Fruit fly (Drosophila melanogaster) whole organism, embryonic: ENCODE results near the gene aqz.
A peak's percentile ranks its signal among the peaks of the same experiment; 100 is the strongest.

ENCODE experiments used
- ATbp ChIP-seq: fragments of 200-800 bp; sonication (Bioruptor generic); optimal IDR thresholded peaks from 2 replicates; lab custom pipeline; 2017; ENCODE audit warnings: missing biosample characterization, mild to moderate bottlenecking, missing genetic modification characterization, missing genetic modification reagents
- Atf-2 ChIP-seq: fragments of 200-800 bp; sonication (Bioruptor generic); optimal IDR thresholded peaks from 2 replicates; lab custom pipeline; 2016; ENCODE audit warnings: missing biosample characterization, missing genetic modification characterization
- Atf6 ChIP-seq: fragments of 200-800 bp; sonication (Bioruptor generic); IDR thresholded peaks from 2 replicates; pipeline ENCODE4 v1.3.6; 2022; ENCODE audit warnings: missing biosample characterization, missing genetic modification characterization
- C15 ChIP-seq: fragments of 200-800 bp; sonication (Bioruptor generic); IDR thresholded peaks from 3 replicates; pipeline ENCODE4 v1.3.6; 2022; ENCODE audit warnings: missing biosample characterization, missing genetic modification characterization
- CG10147 ChIP-seq: fragments of 200-800 bp; sonication (Bioruptor generic); optimal IDR thresholded peaks from 2 replicates; lab custom pipeline; 2019; ENCODE audit warnings: missing biosample characterization, mild to moderate bottlenecking, missing genetic modification characterization, moderate library complexity
- CG12104 ChIP-seq: fragments of 200-800 bp; sonication (Bioruptor generic); optimal IDR thresholded peaks from 3 replicates; lab custom pipeline; 2016; ENCODE audit warnings: missing biosample characterization, missing genetic modification characterization
- CG13296 ChIP-seq: fragments of 200-800 bp; sonication (Bioruptor generic); optimal IDR thresholded peaks from 3 replicates; lab custom pipeline; 2018; ENCODE audit warnings: missing biosample characterization, mild to moderate bottlenecking, missing genetic modification characterization
- CG13424 ChIP-seq: fragments of 200-800 bp; sonication (Bioruptor generic); optimal IDR thresholded peaks from 2 replicates; lab custom pipeline; 2019; ENCODE audit warnings: missing biosample characterization, mild to moderate bottlenecking, missing genetic modification characterization, moderate library complexity
- CG13775 ChIP-seq: fragments of 200-800 bp; sonication (Bioruptor generic); optimal IDR thresholded peaks from 3 replicates; lab custom pipeline; 2017; ENCODE audit warnings: missing biosample characterization, mild to moderate bottlenecking, missing genetic modification characterization
- CG14050 ChIP-seq: fragments of 200-800 bp; sonication (Bioruptor generic); IDR thresholded peaks from 3 replicates; pipeline ENCODE4 v1.3.6; 2022; ENCODE audit warnings: missing biosample characterization, missing genetic modification characterization
- CG14441 ChIP-seq: fragments of 200-800 bp; sonication (Bioruptor generic); IDR thresholded peaks from 2 replicates; pipeline ENCODE4 v1.3.6; 2022; ENCODE audit warnings: missing biosample characterization, missing genetic modification characterization
- CG14667 ChIP-seq: fragments of 200-800 bp; sonication (Bioruptor generic); IDR thresholded peaks from 2 replicates; pipeline ENCODE4 v1.3.6; 2022; ENCODE audit warnings: missing biosample characterization, missing genetic modification characterization
- CG15011 ChIP-seq: fragments of 200-800 bp; sonication (Bioruptor generic); optimal IDR thresholded peaks from 3 replicates; lab custom pipeline; 2018; ENCODE audit warnings: missing biosample characterization, mild to moderate bottlenecking, missing genetic modification characterization
- CG1603 ChIP-seq: fragments of 200-800 bp; sonication (Bioruptor generic); optimal IDR thresholded peaks from 2 replicates; lab custom pipeline; 2019; ENCODE audit warnings: missing biosample characterization, mild to moderate bottlenecking, missing genetic modification characterization, moderate library complexity
- CG17612 ChIP-seq: fragments of 200-800 bp; sonication (Bioruptor generic); IDR thresholded peaks from 2 replicates; pipeline ENCODE4 v1.3.6; 2022; ENCODE audit warnings: missing biosample characterization, missing genetic modification characterization
- CG2120 ChIP-seq: fragments of 200-800 bp; sonication (Bioruptor generic); optimal IDR thresholded peaks from 3 replicates; lab custom pipeline; 2016; ENCODE audit warnings: missing biosample characterization, missing genetic modification characterization
- CG31441 ChIP-seq: fragments of 200-800 bp; sonication (Bioruptor generic); IDR thresholded peaks from 2 replicates; pipeline ENCODE4 v1.3.6; 2022; ENCODE audit warnings: missing biosample characterization, missing genetic modification characterization
- CG43689 ChIP-seq: fragments of 200-800 bp; sonication (Bioruptor generic); IDR thresholded peaks from 2 replicates; pipeline ENCODE4 v1.3.6; 2022; ENCODE audit warnings: missing biosample characterization, missing genetic modification characterization
- CG6854 ChIP-seq: fragments of 200-800 bp; sonication (Bioruptor generic); optimal IDR thresholded peaks from 3 replicates; lab custom pipeline; 2017; ENCODE audit warnings: missing biosample characterization, mild to moderate bottlenecking, missing genetic modification characterization
- CG9609 ChIP-seq: fragments of 200-800 bp; sonication (Bioruptor generic); optimal IDR thresholded peaks from 3 replicates; lab custom pipeline; 2016; ENCODE audit warnings: missing biosample characterization, missing genetic modification characterization
- CTCF ChIP-seq: fragments of 200-800 bp; sonication (Bioruptor generic); optimal IDR thresholded peaks from 2 replicates; lab custom pipeline; 2017; ENCODE audit warnings: missing biosample characterization, mild to moderate bottlenecking, missing genetic modification characterization, moderate library complexity
- D19B ChIP-seq: fragments of 200-800 bp; sonication (Bioruptor generic); optimal IDR thresholded peaks from 2 replicates; lab custom pipeline; 2017; ENCODE audit warnings: missing biosample characterization, mild to moderate bottlenecking, missing genetic modification characterization
- Dfd ChIP-seq, 2 experiments: fragments of >200 bp; optimal IDR thresholded peaks; 2 replicates each; lab custom pipeline; 2017; ENCODE audit warnings: missing biosample characterization in 2 of 2, missing genetic modification characterization in 2 of 2
- Fer2 ChIP-seq: fragments of 200-800 bp; sonication (Bioruptor generic); optimal IDR thresholded peaks from 2 replicates; lab custom pipeline; 2018; ENCODE audit warnings: missing biosample characterization, mild to moderate bottlenecking, missing genetic modification characterization, moderate library complexity
- HmgD ChIP-seq: fragments of 200-800 bp; sonication (Bioruptor generic); optimal IDR thresholded peaks from 3 replicates; lab custom pipeline; 2016; ENCODE audit warnings: missing biosample characterization, missing genetic modification characterization
- Hr3 ChIP-seq: fragments of 200-800 bp; sonication (Bioruptor generic); optimal IDR thresholded peaks from 3 replicates; lab custom pipeline; 2016; ENCODE audit warnings: missing biosample characterization, missing genetic modification characterization
- Jarid2 ChIP-seq: fragments of 200-800 bp; sonication (Bioruptor generic); optimal IDR thresholded peaks from 3 replicates; lab custom pipeline; 2017; ENCODE audit warnings: mild to moderate bottlenecking, missing biosample characterization, missing genetic modification reagents, missing genetic modification characterization
- Kr ChIP-seq: fragments of 200-800 bp; sonication (Bioruptor generic); optimal IDR thresholded peaks from 2 replicates; lab custom pipeline; 2017; ENCODE audit warnings: missing biosample characterization, mild to moderate bottlenecking, missing genetic modification characterization
- Max ChIP-seq: fragments of 200-800 bp; sonication (Bioruptor generic); optimal IDR thresholded peaks from 2 replicates; lab custom pipeline; 2016; ENCODE audit warnings: missing biosample characterization, mild to moderate bottlenecking, missing genetic modification characterization
- NFAT ChIP-seq: fragments of 200-800 bp; sonication (Bioruptor generic); IDR thresholded peaks from 2 replicates; pipeline ENCODE4 v1.3.6; 2022; ENCODE audit warnings: missing biosample characterization, missing genetic modification characterization
- Nf-YB ChIP-seq: fragments of 200-800 bp; sonication (Bioruptor generic); optimal IDR thresholded peaks from 3 replicates; lab custom pipeline; 2019; ENCODE audit warnings: missing biosample characterization, mild to moderate bottlenecking, missing genetic modification characterization, moderate library complexity
- Oli ChIP-seq: fragments of 200-800 bp; sonication (Bioruptor generic); optimal IDR thresholded peaks from 2 replicates; lab custom pipeline; 2018; ENCODE audit warnings: missing biosample characterization, mild to moderate bottlenecking, missing genetic modification characterization, moderate library complexity
- Opbp ChIP-seq: fragments of 200-800 bp; sonication (Bioruptor generic); IDR thresholded peaks from 3 replicates; pipeline ENCODE4 v1.3.6; 2022; ENCODE audit warnings: missing biosample characterization, missing genetic modification characterization; ENCODE audit not compliant: partially characterized antibody
- Optix ChIP-seq: fragments of 200-800 bp; sonication (Bioruptor generic); IDR thresholded peaks from 3 replicates; pipeline ENCODE4 v1.3.6; 2022; ENCODE audit warnings: missing biosample characterization, missing genetic modification characterization
- YL-1 ChIP-seq: fragments of 200-800 bp; sonication (Bioruptor generic); optimal IDR thresholded peaks from 3 replicates; lab custom pipeline; 2017; ENCODE audit warnings: missing biosample characterization, mild to moderate bottlenecking, missing genetic modification characterization
- bbx ChIP-seq: fragments of 200-800 bp; sonication (Bioruptor generic); IDR thresholded peaks from 2 replicates; pipeline ENCODE4 v1.3.6; 2022; ENCODE audit warnings: missing biosample characterization, missing genetic modification characterization; ENCODE audit not compliant: partially characterized antibody
- br ChIP-seq: fragments of >200 bp; optimal IDR thresholded peaks from 2 replicates; lab custom pipeline; 2017
- crp ChIP-seq, 2 experiments: fragments of 200-800 bp; sonication (Bioruptor generic); optimal IDR thresholded peaks; 2 replicates in 1 of 2; 3 replicates in 1 of 2; lab custom pipeline; 2017; ENCODE audit warnings: missing biosample characterization in 2 of 2, missing genetic modification characterization in 2 of 2, mild to moderate bottlenecking in 1 of 2, moderate library complexity in 1 of 2
- dmrt99B ChIP-seq: fragments of 200-800 bp; sonication (Bioruptor generic); optimal IDR thresholded peaks from 2 replicates; lab custom pipeline; 2018; ENCODE audit warnings: missing biosample characterization, mild to moderate bottlenecking, missing genetic modification characterization, moderate library complexity
- gcm ChIP-seq: fragments of 200-800 bp; sonication (Bioruptor generic); optimal IDR thresholded peaks from 2 replicates; lab custom pipeline; 2019; ENCODE audit warnings: missing biosample characterization, mild to moderate bottlenecking, missing genetic modification characterization, moderate library complexity
- inv ChIP-seq: fragments of 200-800 bp; sonication (Bioruptor generic); IDR thresholded peaks from 2 replicates; pipeline ENCODE4 v1.3.6; 2022; ENCODE audit warnings: missing biosample characterization, missing genetic modification characterization; ENCODE audit not compliant: partially characterized antibody
- kni ChIP-seq: fragments of 200-800 bp; sonication (Bioruptor generic); optimal IDR thresholded peaks from 3 replicates; lab custom pipeline; 2017; ENCODE audit warnings: mild to moderate bottlenecking, missing biosample characterization, missing genetic modification reagents, missing genetic modification characterization
- nmo ChIP-seq: fragments of 200-800 bp; sonication (Bioruptor generic); optimal IDR thresholded peaks from 2 replicates; lab custom pipeline; 2018; ENCODE audit warnings: missing biosample characterization, mild to moderate bottlenecking, missing genetic modification characterization, moderate library complexity
- oc ChIP-seq: fragments of 200-800 bp; sonication (Bioruptor generic); optimal IDR thresholded peaks from 2 replicates; lab custom pipeline; 2018; ENCODE audit warnings: missing biosample characterization, mild to moderate bottlenecking, missing genetic modification characterization, moderate library complexity
- pum ChIP-seq: fragments of 200-800 bp; sonication (Bioruptor generic); optimal IDR thresholded peaks from 2 replicates; lab custom pipeline; 2016; ENCODE audit warnings: missing biosample characterization, missing genetic modification characterization
- repo ChIP-seq: fragments of 200-800 bp; sonication (Bioruptor generic); optimal IDR thresholded peaks from 2 replicates; lab custom pipeline; 2016; ENCODE audit warnings: missing biosample characterization, missing genetic modification characterization
- seq ChIP-seq: fragments of 200-800 bp; sonication (Bioruptor generic); IDR thresholded peaks from 2 replicates; pipeline ENCODE4 v1.3.6; 2022; ENCODE audit warnings: missing biosample characterization, missing genetic modification characterization
- sr ChIP-seq: fragments of 200-800 bp; sonication (Bioruptor generic); IDR thresholded peaks from 3 replicates; pipeline ENCODE4 v1.3.6; 2022; ENCODE audit warnings: missing biosample characterization, missing genetic modification characterization
- stc ChIP-seq: fragments of 200-800 bp; sonication (Bioruptor generic); IDR thresholded peaks from 2 replicates; pipeline ENCODE4 v1.3.6; 2022; ENCODE audit warnings: missing biosample characterization, missing genetic modification characterization
- tgo ChIP-seq: fragments of 200-800 bp; sonication (Bioruptor generic); IDR thresholded peaks from 3 replicates; pipeline ENCODE4 v1.3.6; 2022; ENCODE audit warnings: missing biosample characterization, missing genetic modification characterization
- tin ChIP-seq: fragments of 200-800 bp; sonication (Bioruptor generic); optimal IDR thresholded peaks from 3 replicates; lab custom pipeline; 2016; ENCODE audit warnings: missing biosample characterization, missing genetic modification characterization

aqz gene

DNA sequence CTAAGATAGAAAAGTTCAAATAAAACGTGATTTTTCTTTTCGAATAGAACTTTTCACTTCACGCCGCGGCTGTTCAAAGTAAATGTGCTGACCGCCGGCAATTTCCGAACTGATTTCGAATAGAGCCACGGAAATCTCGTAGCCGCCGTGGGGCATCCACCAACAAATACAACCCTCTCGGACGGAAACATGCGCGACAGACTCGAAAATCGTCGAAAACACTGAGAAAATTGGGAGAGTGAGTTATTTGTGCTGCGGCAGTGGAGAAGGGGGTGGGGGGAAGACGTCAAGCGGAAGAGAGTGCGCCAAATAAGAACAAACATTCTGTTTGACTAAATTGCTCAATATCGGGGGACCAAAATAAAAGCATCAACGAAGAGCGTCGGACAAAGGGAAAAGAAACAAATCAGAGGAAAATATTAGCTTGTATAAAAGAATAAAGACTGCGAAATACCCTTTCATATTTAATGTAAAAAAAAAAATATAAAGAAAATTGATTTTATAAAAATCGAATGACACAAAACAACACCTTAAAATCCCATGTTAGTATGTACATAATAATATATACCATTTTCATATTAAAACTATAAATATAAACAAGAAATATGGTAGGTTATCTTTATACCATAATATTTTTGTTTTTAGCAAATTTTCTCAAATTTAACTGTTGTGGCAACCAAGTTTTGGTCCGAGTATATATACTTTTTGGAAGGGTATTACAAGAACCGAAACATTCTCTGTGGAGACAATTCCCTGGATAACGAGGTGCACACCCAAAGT is 47.0 kb upstream of the aqz start (continued):
- TF ChIP-seq CG13775: peak; percentile 26
- TF ChIP-seq Jarid2 (GFP tag; lab: Kevin White, UChicago): no peak
- no peak for TF ChIP-seq Kr (GFP tag; lab: Kevin White, UChicago)
- no peak for TF ChIP-seq Max (GFP tag; lab: Kevin White, UChicago)
- TF ChIP-seq oc (tag; lab: Kevin White, UChicago): peak; percentile 64
- no peak for TF ChIP-seq seq
- TF ChIP-seq CG12104 (GFP tag; lab: Kevin White, UChicago): peak; percentile 22
- TF ChIP-seq CG14667 (GFP tag; lab: Robert Waterston, UW): no peak
- peak; percentile 83 for TF ChIP-seq nmo (GFP tag; lab: Kevin White, UChicago)
- TF ChIP-seq C15 (GFP tag; lab: Robert Waterston, UW): no peak
- TF ChIP-seq NFAT (GFP tag; lab: Robert Waterston, UW): no peak
- TF ChIP-seq Atf-2: no peak
- no peak for TF ChIP-seq CG14050 (GFP tag; lab: Robert Waterston, UW)
- TF ChIP-seq CG31441 (GFP tag; lab: Robert Waterston, UW): peak; percentile 84
- TF ChIP-seq CG13424: peak; percentile 87
- no peak for TF ChIP-seq CTCF (GFP tag; lab: Kevin White, UChicago)
- TF ChIP-seq crp (GFP tag; optimal IDR thresholded peaks at IDR 0.05; lab: Kevin White, UChicago): no peak
- TF ChIP-seq tin (GFP tag; lab: Kevin White, UChicago): peak; percentile 10
- no peak for TF ChIP-seq CG6854 (GFP tag; lab: Kevin White, UChicago)
- no peak for TF ChIP-seq Opbp (GFP tag; lab: Robert Waterston, UW)
- TF ChIP-seq Nf-YB: peak; percentile 59
- TF ChIP-seq CG9609 (GFP tag; lab: Kevin White, UChicago): no peak
- no peak for TF ChIP-seq br (lab: Kevin White, UChicago)
- TF ChIP-seq Optix (GFP tag; lab: Robert Waterston, UW): no peak
- TF ChIP-seq CG13296: peak; percentile 42
- TF ChIP-seq inv (GFP tag; lab: Robert Waterston, UW): no peak
- TF ChIP-seq CG43689 (GFP tag; lab: Robert Waterston, UW): no peak
- no peak for TF ChIP-seq CG2120 (GFP tag; lab: Kevin White, UChicago)
- TF ChIP-seq tgo (GFP tag; lab: Robert Waterston, UW): no peak
- TF ChIP-seq pum (GFP tag; lab: Kevin White, UChicago): no peak
- no peak for TF ChIP-seq YL-1 (GFP tag; lab: Kevin White, UChicago)
- peak; percentile 77 for TF ChIP-seq dmrt99B
- TF ChIP-seq sr (GFP tag; lab: Robert Waterston, UW): no peak
- no peak for TF ChIP-seq CG1603 (tag; lab: Kevin White, UChicago)
- no peak for TF ChIP-seq kni (GFP tag; lab: Kevin White, UChicago)
- no peak; the same call in 1 of the 2 replicates for TF ChIP-seq Atf6 (GFP tag; lab: Robert Waterston, UW)
- peak; percentile 54 for TF ChIP-seq CG10147 (GFP tag; lab: Kevin White, UChicago)
- no peak for TF ChIP-seq HmgD
- peak; percentile 21 for TF ChIP-seq ATbp (GFP tag; lab: Kevin White, UChicago)
- no peak for TF ChIP-seq CG15011 (GFP tag; lab: Kevin White, UChicago)
- peak; percentile 70 for TF ChIP-seq Oli
- TF ChIP-seq CG14441 (GFP tag; lab: Robert Waterston, UW): no peak
- TF ChIP-seq Hr3 (GFP tag; lab: Kevin White, UChicago): peak; percentile 68
- no peak for TF ChIP-seq Fer2 (tag; lab: Kevin White, UChicago)
- TF ChIP-seq Dfd (GFP tag; optimal IDR thresholded peaks at IDR 0.05; lab: Kevin White, UChicago): no peak
- TF ChIP-seq D19B (GFP tag; lab: Kevin White, UChicago): peak; percentile 29
- no peak for TF ChIP-seq bbx (GFP tag; lab: Robert Waterston, UW)
- peak; percentile 66 for TF ChIP-seq gcm
- TF ChIP-seq repo (GFP tag; lab: Kevin White, UChicago): no peak
- TF ChIP-seq stc: no peak
- no peak for TF ChIP-seq CG17612 (GFP tag; lab: Robert Waterston, UW)
